Worm (Caenorhabditis elegans): Measurements from ENCODE around the gene che-7.
A peak's percentile ranks its signal among the peaks of the same experiment; 100 is the strongest.

The che-7 gene

DNA sequence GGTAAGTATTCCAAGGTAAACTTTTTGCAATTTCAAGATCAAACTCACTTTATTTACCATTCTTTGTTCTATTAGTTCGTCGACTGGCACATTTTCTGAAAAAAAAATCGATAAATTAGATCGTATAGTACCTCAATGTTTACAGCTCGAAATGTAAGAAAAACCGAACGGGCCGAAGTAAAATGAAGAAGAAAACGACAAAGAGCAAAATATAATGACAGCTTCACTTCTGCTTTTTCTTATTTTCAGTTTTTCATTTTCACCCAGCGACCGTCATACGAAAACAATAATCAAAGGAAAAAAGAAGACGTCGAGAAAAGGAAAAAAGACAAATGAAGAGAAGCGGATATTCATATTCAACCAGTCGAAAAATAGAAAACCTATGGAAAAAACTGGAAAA is at the start of gene che-7:
che-7 (minus strand) TSS at position 101 of the 400 bp plus-strand sequence.
- TF ChIP-seq egl-27 (tag; optimal IDR thresholded peaks at IDR 0.05) (no peak), gmeb-1 (tag; optimal IDR thresholded peaks at IDR 0.05) (no peak), peb-1 (tag; optimal IDR thresholded peaks at IDR 0.05) (no peak), fos-1 (tag; optimal IDR thresholded peaks at IDR 0.05) (no peak), nhr-129 (tag; optimal IDR thresholded peaks at IDR 0.05) (no peak), lin-39 (tag; optimal IDR thresholded peaks at IDR 0.05) (no peak), nhr-6 (tag; optimal IDR thresholded peaks at IDR 0.05) (no peak), Y55F3AM.14 (GFP tag; optimal IDR thresholded peaks at IDR 0.05) (no peak), sem-4 (tag; optimal IDR thresholded peaks at IDR 0.05) (no peak), mab-5 (tag; optimal IDR thresholded peaks at IDR 0.05) (no peak), lin-13 (GFP tag; optimal IDR thresholded peaks at IDR 0.05) (no peak), nhr-25 (tag; optimal IDR thresholded peaks at IDR 0.05) (no peak), nhr-11 (tag; optimal IDR thresholded peaks at IDR 0.05) (no peak), blmp-1 (tag; optimal IDR thresholded peaks at IDR 0.05; ENCODE audit: insufficient read depth) (no peak), nhr-237 (tag; optimal IDR thresholded peaks at IDR 0.05) (no peak), lsy-2 (tag; optimal IDR thresholded peaks at IDR 0.05) (no peak), ceh-16 (tag; optimal IDR thresholded peaks at IDR 0.05) (no peak), elt-3 (tag; optimal IDR thresholded peaks at IDR 0.05) (no peak), unc-39 (tag; optimal IDR thresholded peaks at IDR 0.05) (no peak), lin-11 (tag; optimal IDR thresholded peaks at IDR 0.05) (no peak)

ce11 chrV:8017924-8018323 is 48.9 kb upstream of the che-7 start:
- TF ChIP-seq skn-1 (tag; optimal IDR thresholded peaks at IDR 0.05) = no peak
- no peak for TF ChIP-seq nhr-23 (tag; optimal IDR thresholded peaks at IDR 0.05)
- TF ChIP-seq nhr-25 (tag; optimal IDR thresholded peaks at IDR 0.05) = no peak
- TF ChIP-seq nhr-77 (tag; optimal IDR thresholded peaks at IDR 0.05) = no peak
- peak; percentile 11 for TF ChIP-seq gmeb-1 (tag; optimal IDR thresholded peaks at IDR 0.05)
- TF ChIP-seq unc-62 (GFP tag; optimal IDR thresholded peaks at IDR 0.05) = no peak
- peak; percentile 97 for TF ChIP-seq fos-1 (tag; optimal IDR thresholded peaks at IDR 0.05)
- TF ChIP-seq egl-27 (tag; optimal IDR thresholded peaks at IDR 0.05) = no peak
- no peak for TF ChIP-seq elt-3 (tag; optimal IDR thresholded peaks at IDR 0.05)
- TF ChIP-seq mdl-1 (tag; optimal IDR thresholded peaks at IDR 0.05) = no peak
- no peak for TF ChIP-seq blmp-1 (tag; optimal IDR thresholded peaks at IDR 0.05; ENCODE audit: insufficient read depth)
- TF ChIP-seq unc-39 (tag; optimal IDR thresholded peaks at IDR 0.05) = no peak
- no peak for TF ChIP-seq F13H6.1 (tag; optimal IDR thresholded peaks at IDR 0.05)
- no peak for TF ChIP-seq nhr-129 (tag; optimal IDR thresholded peaks at IDR 0.05)
- TF ChIP-seq sma-3 (GFP tag; optimal IDR thresholded peaks at IDR 0.05) = no peak
- TF ChIP-seq sma-9 (GFP tag; optimal IDR thresholded peaks at IDR 0.05) = peak; percentile 49
- no peak for TF ChIP-seq sma-9 (tag; optimal IDR thresholded peaks at IDR 0.05)
- TF ChIP-seq C34F6.9 (tag; optimal IDR thresholded peaks at IDR 0.05) = no peak
- no peak for TF ChIP-seq mab-5 (tag; optimal IDR thresholded peaks at IDR 0.05)
- no peak for TF ChIP-seq crh-2 (tag; optimal IDR thresholded peaks at IDR 0.05)
- TF ChIP-seq peb-1 (tag; optimal IDR thresholded peaks at IDR 0.05) = no peak
- no peak for TF ChIP-seq lin-11 (tag; optimal IDR thresholded peaks at IDR 0.05)
- TF ChIP-seq elt-1 (tag; optimal IDR thresholded peaks at IDR 0.05) = no peak
- TF ChIP-seq ztf-4 (tag; optimal IDR thresholded peaks at IDR 0.05) = no peak
- no peak for TF ChIP-seq ztf-1 (GFP tag; conservative IDR thresholded peaks at IDR 0.05)
- no peak for TF ChIP-seq ZK546.5 (tag; optimal IDR thresholded peaks at IDR 0.05)
- TF ChIP-seq zag-1 (tag; optimal IDR thresholded peaks at IDR 0.05) = no peak

DNA sequence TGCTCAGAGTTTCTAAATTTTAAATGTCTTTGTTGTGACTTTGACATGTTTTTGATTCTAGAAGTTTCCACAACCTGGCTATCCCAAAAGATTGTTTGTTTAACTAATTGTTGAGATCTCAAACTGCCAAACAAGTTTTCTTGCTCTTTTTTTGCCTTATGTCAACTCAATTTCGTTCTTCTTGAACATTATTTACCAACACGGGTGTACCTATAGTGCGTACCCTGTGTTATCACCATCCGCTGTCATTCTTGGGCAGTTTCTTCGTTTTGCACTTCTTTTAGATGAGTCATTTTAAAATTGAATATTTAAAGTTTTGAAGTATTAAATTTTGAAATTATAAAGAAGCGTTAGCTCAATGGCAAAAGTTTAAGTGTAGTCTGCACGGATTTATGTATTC is 47.9 kb upstream of the che-7 start, which contains the start of gene sptl-2:
sptl-2 (plus strand) TSS at position 280 of the 400 bp plus-strand sequence.
- peak; percentile 16 for TF ChIP-seq sma-9 (GFP tag; optimal IDR thresholded peaks at IDR 0.05)
- no peak for TF ChIP-seq sma-9 (tag; optimal IDR thresholded peaks at IDR 0.05)
- TF ChIP-seq nhr-12 (tag; optimal IDR thresholded peaks at IDR 0.05) = no peak
- peak; percentile 79 for TF ChIP-seq fos-1 (tag; optimal IDR thresholded peaks at IDR 0.05)

DNA sequence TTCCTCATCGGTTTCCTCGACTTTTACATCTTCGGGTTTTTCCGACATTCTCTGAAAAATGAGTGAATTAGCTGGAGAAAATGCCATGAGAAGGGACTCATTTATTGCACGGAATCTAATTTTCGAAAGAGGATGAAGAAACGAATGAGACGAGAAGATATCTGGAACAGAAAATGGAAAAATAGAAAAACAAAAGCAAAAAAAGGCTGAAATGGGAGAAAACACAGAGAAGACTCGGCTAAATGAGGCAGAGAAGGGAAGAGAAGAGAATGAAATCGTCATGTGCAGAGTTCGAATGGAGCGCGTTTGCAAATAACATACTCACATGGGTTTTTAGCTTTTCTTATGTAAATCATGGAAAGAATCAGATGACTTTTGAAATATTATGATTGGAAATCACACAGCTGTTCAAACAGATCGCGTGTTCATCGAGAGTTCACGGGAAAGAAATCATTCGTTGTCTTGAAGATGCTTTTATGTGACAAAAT is 44.9 kb upstream of the che-7 start, which contains the start of gene Y97E10AR.6:
Y97E10AR.6 (minus strand) TSS at position 51 of the 488 bp plus-strand sequence.
- TF ChIP-seq ceh-82 (tag; optimal IDR thresholded peaks at IDR 0.05) = no peak
- TF ChIP-seq ceh-16 (tag; optimal IDR thresholded peaks at IDR 0.05) = no peak
- TF ChIP-seq F13H6.1 (tag; optimal IDR thresholded peaks at IDR 0.05) = no peak
- no peak for TF ChIP-seq nhr-237 (tag; optimal IDR thresholded peaks at IDR 0.05)
- peak in 1 of 2 experiments; percentile 44 for TF ChIP-seq lsy-2 (tag; optimal IDR thresholded peaks at IDR 0.05)
- TF ChIP-seq nhr-21 (tag; optimal IDR thresholded peaks at IDR 0.05) = no peak
- peak; percentile 74 for TF ChIP-seq nhr-129 (tag; optimal IDR thresholded peaks at IDR 0.05)
- TF ChIP-seq R02D3.7 (tag; optimal IDR thresholded peaks at IDR 0.05) = no peak
- TF ChIP-seq fos-1 (tag; optimal IDR thresholded peaks at IDR 0.05) = peak; percentile 19
- TF ChIP-seq unc-55 (GFP tag; optimal IDR thresholded peaks at IDR 0.05) = peak; percentile 70
- TF ChIP-seq C34F6.9 (tag; optimal IDR thresholded peaks at IDR 0.05) = peak; percentile 78
- no peak for TF ChIP-seq unc-62 (GFP tag; optimal IDR thresholded peaks at IDR 0.05)

Measured in whole organism, L2 larva.